Worm (Caenorhabditis elegans) whole organism, L1 larva: ENCODE measurements around the gene srt-40.
A peak's percentile ranks its signal among the peaks of the same experiment; 100 is the strongest.

Source experiments
- C16A3.4 ChIP-seq: fragments of 150-350 bp; optimal IDR thresholded peaks from 2 replicates; lab custom pipeline; 2014; ENCODE audit warnings: missing biosample characterization, missing genetic modification characterization
- F16B12.6 ChIP-seq: fragments of 150-350 bp; optimal IDR thresholded peaks from 2 replicates; lab custom pipeline; 2014; ENCODE audit warnings: missing biosample characterization, missing genetic modification characterization
- aly-2 ChIP-seq: fragments of 150-350 bp; optimal IDR thresholded peaks from 2 replicates; lab custom pipeline; 2014; ENCODE audit warnings: missing biosample characterization, missing genetic modification characterization
- blmp-1 ChIP-seq: fragments of 150-350 bp; optimal IDR thresholded peaks from 2 replicates; lab custom pipeline; 2014; ENCODE audit warnings: missing biosample characterization, missing genetic modification characterization
- ceh-8 ChIP-seq: fragments of 200-800 bp; sonication (Bioruptor generic); optimal IDR thresholded peaks from 2 replicates; lab custom pipeline; 2018; ENCODE audit warnings: mild to moderate bottlenecking, missing genetic modification characterization, moderate library complexity, missing compliant biosample characterization
- ceh-90 ChIP-seq: sonication (generic microtip); optimal IDR thresholded peaks from 2 replicates; lab custom pipeline; 2016; ENCODE audit warnings: missing genetic modification characterization, missing compliant biosample characterization
- dpl-1 ChIP-seq, 3 experiments: fragments of 150-350 bp in 2 of 3; sonication (generic microtip) in 1 of 3; optimal IDR thresholded peaks; 2 replicates each; lab custom pipeline; 2014 to 2017; ENCODE audit warnings: missing biosample characterization in 3 of 3, missing genetic modification characterization in 3 of 3, missing genetic modification reagents in 3 of 3
- efl-1 ChIP-seq, 4 experiments: fragments of 150-350 bp; optimal IDR thresholded peaks in 3 of 4; peaks in 1 of 4; 1 replicate in 1 of 4; 2 replicates in 3 of 4; lab custom pipeline; 2014; ENCODE audit warnings: missing biosample characterization in 2 of 4, missing genetic modification characterization in 2 of 4, missing genetic modification reagents in 2 of 4
- egl-27 ChIP-seq, 2 experiments: fragments of 150-350 bp in 1 of 2; sonication (generic microtip); optimal IDR thresholded peaks; 3 replicates each; lab custom pipeline; 2017 to 2018; ENCODE audit warnings: missing biosample characterization in 2 of 2, missing genetic modification characterization in 2 of 2, missing genetic modification reagents in 2 of 2
- elt-2 ChIP-seq: sonication (generic microtip); optimal IDR thresholded peaks from 2 replicates; lab custom pipeline; 2016; ENCODE audit warnings: missing genetic modification characterization, mild to moderate bottlenecking, inconsistent platforms, missing compliant biosample characterization, missing genetic modification reagents
- ets-5 ChIP-seq: fragments of 200-800 bp; sonication (Bioruptor generic); IDR thresholded peaks from 2 replicates; pipeline ENCODE4 v1.3.6; 2022; ENCODE audit warnings: missing genetic modification characterization, missing compliant biosample characterization
- fkh-8 ChIP-seq: sonication (generic microtip); optimal IDR thresholded peaks from 2 replicates; lab custom pipeline; 2016; ENCODE audit warnings: mild to moderate bottlenecking, missing genetic modification characterization, missing compliant biosample characterization
- fos-1 ChIP-seq: fragments of 150-350 bp; optimal IDR thresholded peaks from 2 replicates; lab custom pipeline; 2014; ENCODE audit warnings: missing biosample characterization, missing genetic modification characterization
- grh-1 ChIP-seq: fragments of 200-800 bp; sonication (Bioruptor generic); IDR thresholded peaks from 2 replicates; pipeline ENCODE4 v1.3.6; 2022; ENCODE audit warnings: missing genetic modification reagents, missing genetic modification characterization, missing compliant biosample characterization
- hlh-17 ChIP-seq: fragments of 200-800 bp; sonication (Bioruptor generic); optimal IDR thresholded peaks from 2 replicates; lab custom pipeline; 2018; ENCODE audit warnings: missing genetic modification characterization, mild to moderate bottlenecking, missing compliant biosample characterization, moderate library complexity, borderline replicate concordance
- irx-1 ChIP-seq: sonication (generic microtip); optimal IDR thresholded peaks from 2 replicates; lab custom pipeline; 2016; ENCODE audit warnings: missing genetic modification characterization, missing compliant biosample characterization
- isw-1 ChIP-seq: fragments of 200-800 bp; sonication (Bioruptor generic); IDR thresholded peaks from 2 replicates; pipeline ENCODE4 v1.3.6; 2022; ENCODE audit warnings: missing genetic modification characterization, missing compliant biosample characterization
- mdl-1 ChIP-seq, 2 experiments: fragments of 150-350 bp; optimal IDR thresholded peaks; 2 replicates each; lab custom pipeline; 2014 to 2017; ENCODE audit warnings: missing biosample characterization in 2 of 2, missing genetic modification characterization in 2 of 2, inconsistent platforms in 1 of 2
- mef-2 ChIP-seq: fragments of 150-350 bp; optimal IDR thresholded peaks from 2 replicates; lab custom pipeline; 2014; ENCODE audit warnings: missing biosample characterization, missing genetic modification characterization
- nhr-19 ChIP-seq: fragments of 200-800 bp; sonication (Bioruptor generic); conservative IDR thresholded peaks from 2 replicates; pipeline ENCODE4 v1.3.6; 2022; ENCODE audit warnings: missing genetic modification characterization, missing compliant biosample characterization
- nhr-84 ChIP-seq: sonication (generic microtip); optimal IDR thresholded peaks from 2 replicates; lab custom pipeline; 2017; ENCODE audit warnings: missing biosample characterization, missing genetic modification characterization
- pag-3 ChIP-seq: sonication (generic microtip); optimal IDR thresholded peaks from 2 replicates; lab custom pipeline; 2017; ENCODE audit warnings: missing genetic modification characterization, mild to moderate bottlenecking, missing compliant biosample characterization, antibody characterized with exemption, borderline replicate concordance; ENCODE audit not compliant: insufficient read depth
- pqm-1 ChIP-seq: sonication (generic microtip); optimal IDR thresholded peaks from 3 replicates; lab custom pipeline; 2017; ENCODE audit warnings: missing biosample characterization, missing genetic modification characterization
- skn-1 ChIP-seq: fragments of 150-350 bp; optimal IDR thresholded peaks from 2 replicates; lab custom pipeline; 2014; ENCODE audit warnings: missing biosample characterization, missing genetic modification characterization
- sptf-1 ChIP-seq: fragments of 150-350 bp; optimal IDR thresholded peaks from 2 replicates; lab custom pipeline; 2014; ENCODE audit warnings: missing biosample characterization, missing genetic modification characterization
- tbx-2 ChIP-seq: sonication (generic microtip); optimal IDR thresholded peaks from 2 replicates; lab custom pipeline; 2016; ENCODE audit warnings: missing genetic modification characterization, missing compliant biosample characterization
- unc-130 ChIP-seq: fragments of 150-350 bp; optimal IDR thresholded peaks from 2 replicates; lab custom pipeline; 2017; ENCODE audit warnings: missing biosample characterization, missing genetic modification characterization, inconsistent platforms
- unc-30 ChIP-seq: sonication (generic microtip); optimal IDR thresholded peaks from 2 replicates; lab custom pipeline; 2017; ENCODE audit warnings: missing biosample characterization, missing genetic modification characterization
- unc-62 ChIP-seq: fragments of 150-350 bp; optimal IDR thresholded peaks from 2 replicates; lab custom pipeline; 2014; ENCODE audit warnings: missing biosample characterization, missing genetic modification reagents, missing genetic modification characterization
- unc-98 ChIP-seq: fragments of 200-800 bp; sonication (Bioruptor generic); IDR thresholded peaks from 2 replicates; pipeline ENCODE4 v1.3.6; 2022; ENCODE audit warnings: missing genetic modification characterization, missing compliant biosample characterization
- vab-15 ChIP-seq: sonication (generic microtip); optimal IDR thresholded peaks from 2 replicates; lab custom pipeline; 2017; ENCODE audit warnings: missing genotype, mild to moderate bottlenecking, missing genetic modification characterization, missing compliant biosample characterization
- ztf-11 ChIP-seq, 2 experiments: sonication (generic microtip); optimal IDR thresholded peaks; 2 replicates each; lab custom pipeline; 2016 to 2017; ENCODE audit warnings: missing genetic modification characterization in 2 of 2, missing biosample characterization in 1 of 2, missing compliant biosample characterization in 1 of 2
- ztf-4 ChIP-seq: fragments of 150-350 bp; optimal IDR thresholded peaks from 2 replicates; lab custom pipeline; 2014; ENCODE audit warnings: missing biosample characterization, missing genetic modification characterization

srt-40 gene

ce11 chrV:2191122-2191521 lies 15.0 kb downstream of the srt-40 start, which contains the start of gene srbc-42:
srbc-42 (minus strand) TSS chrV:2191222.
- TF ChIP-seq unc-130, result no peak
- TF ChIP-seq blmp-1, result no peak

DNA sequence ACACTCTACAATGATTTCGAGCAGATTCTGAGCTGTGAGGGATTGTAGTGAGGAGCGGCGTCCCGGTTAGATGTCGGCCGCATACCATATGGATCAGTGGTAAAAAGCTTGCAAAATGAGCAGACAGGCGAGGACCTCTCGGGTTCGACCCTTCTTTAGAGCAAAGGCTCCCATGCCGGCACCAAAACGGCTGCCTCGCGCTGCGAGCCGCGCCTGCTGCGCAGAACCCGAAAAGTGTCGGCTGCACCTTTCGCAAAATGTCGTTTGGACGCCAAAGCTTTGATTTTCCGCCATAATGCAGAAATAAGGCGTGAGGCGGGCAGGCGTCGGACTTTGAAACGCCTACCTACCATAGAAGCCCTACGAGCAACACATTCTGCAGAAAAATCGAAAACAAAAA lies 15.7 kb downstream of the srt-40 start:
- no peak for TF ChIP-seq ztf-11 (tag; optimal IDR thresholded peaks at IDR 0.05; lab: Kevin White, UChicago)
- no peak for TF ChIP-seq unc-98 (GFP tag; lab: Robert Waterston, UW)
- TF ChIP-seq egl-27 (tag; optimal IDR thresholded peaks at IDR 0.05; lab: Kevin White, UChicago), result no peak
- no peak for TF ChIP-seq nhr-84 (tag; lab: Kevin White, UChicago)
- no peak for TF ChIP-seq ceh-90 (tag; lab: Kevin White, UChicago)
- no peak for TF ChIP-seq elt-2 (tag; lab: Kevin White, UChicago)
- TF ChIP-seq pag-3, result no peak
- no peak for TF ChIP-seq tbx-2
- TF ChIP-seq isw-1 (GFP tag; lab: Robert Waterston, UW), result no peak
- TF ChIP-seq ceh-8 (GFP tag; lab: Kevin White, UChicago), result no peak
- no peak for TF ChIP-seq mef-2 (tag; lab: Kevin White, UChicago)
- TF ChIP-seq pqm-1 (tag; lab: Kevin White, UChicago), result no peak
- no peak for TF ChIP-seq fkh-8
- TF ChIP-seq sptf-1 (tag; lab: Kevin White, UChicago), result no peak
- no peak for TF ChIP-seq vab-15 (tag; lab: Kevin White, UChicago)
- TF ChIP-seq nhr-19 (GFP tag; lab: Robert Waterston, UW), result no peak

DNA sequence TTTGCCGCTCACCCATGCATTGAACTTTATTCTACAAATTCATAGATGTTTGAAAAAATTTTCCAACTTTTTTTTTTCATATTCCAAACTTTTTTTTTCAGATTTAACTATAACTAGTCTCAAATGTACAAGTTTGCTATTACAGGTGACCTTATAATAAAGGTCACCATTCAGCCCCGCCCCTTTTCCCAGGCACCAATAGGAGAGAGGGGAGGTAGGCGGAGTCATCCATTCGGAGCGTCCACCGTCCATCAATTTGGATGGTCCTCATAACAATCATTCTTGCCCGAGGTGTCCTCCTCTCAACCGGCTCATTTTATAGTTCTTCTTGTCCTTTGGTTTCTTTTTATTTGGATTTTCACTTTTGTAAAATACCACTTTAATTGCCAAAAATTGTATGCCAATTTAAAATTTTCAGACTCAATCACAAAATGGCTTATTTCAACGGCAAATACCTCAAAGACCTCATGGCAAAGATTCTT lies 18.2 kb downstream of the srt-40 start, which contains the start of gene Y5H2B.3:
TSS of gene Y5H2B.3 (plus strand) at position 432 of the 482 bp plus-strand sequence.
- TF ChIP-seq ztf-4 (tag; lab: Kevin White, UChicago), result no peak
- no peak for TF ChIP-seq vab-15 (tag; lab: Kevin White, UChicago)
- TF ChIP-seq ets-5 (GFP tag; lab: Robert Waterston, UW), result no peak
- no peak for TF ChIP-seq unc-62 (GFP tag; lab: Kevin White, UChicago)
- TF ChIP-seq unc-30, result no peak
- no peak for TF ChIP-seq F16B12.6 (tag; lab: Kevin White, UChicago)
- TF ChIP-seq dpl-1 (GFP tag; optimal IDR thresholded peaks at IDR 0.05; lab: Kevin White, UChicago), result no peak
- TF ChIP-seq hlh-17 (GFP tag; lab: Kevin White, UChicago), result no peak
- no peak for TF ChIP-seq sptf-1 (tag; lab: Kevin White, UChicago)
- TF ChIP-seq fos-1 (tag; lab: Kevin White, UChicago), result no peak
- TF ChIP-seq mdl-1 (tag; optimal IDR thresholded peaks at IDR 0.05; lab: Kevin White, UChicago), result no peak
- TF ChIP-seq, all 84 proteins: peak for 0

DNA sequence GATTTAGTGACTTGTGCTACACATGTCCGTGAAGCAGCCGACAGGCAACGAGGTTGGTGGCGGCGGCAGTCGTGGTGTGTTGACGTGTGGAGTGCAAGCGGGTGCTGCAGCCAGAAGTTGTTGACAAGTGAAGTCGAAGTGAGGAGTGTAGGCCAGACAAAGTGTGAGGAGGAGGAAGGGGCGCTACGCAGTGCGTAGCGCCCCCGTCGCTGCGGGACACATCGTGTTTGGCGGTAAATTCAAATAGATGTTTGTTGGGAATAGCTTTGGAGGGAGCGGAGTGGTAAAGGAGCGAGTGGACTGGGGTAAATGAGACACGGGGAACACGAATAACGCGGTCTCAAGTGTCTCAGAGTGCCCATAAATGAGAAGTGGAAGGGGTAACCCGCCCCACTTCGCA lies 20.6 kb downstream of the srt-40 start:
- no peak for TF ChIP-seq efl-1 (optimal IDR thresholded peaks at IDR 0.05; lab: Kevin White, UChicago)
- TF ChIP-seq efl-1 (GFP tag; optimal IDR thresholded peaks at IDR 0.05 in 1 of 2; lab: Kevin White, UChicago), result peak in 1 of 2 experiments; percentile 10
- TF ChIP-seq egl-27 (tag; optimal IDR thresholded peaks at IDR 0.05; lab: Kevin White, UChicago), result no peak
- peak in 1 of 3 experiments; percentile 1 for TF ChIP-seq dpl-1 (GFP tag; optimal IDR thresholded peaks at IDR 0.05; lab: Kevin White, UChicago)

- TF ChIP-seq mef-2 (tag; lab: Kevin White, UChicago), result no peak
- peak in 1 of 2 experiments; percentile 2 for TF ChIP-seq efl-1 (optimal IDR thresholded peaks at IDR 0.05; lab: Kevin White, UChicago)
- peak in 1 of 2 experiments; percentile 84 for TF ChIP-seq efl-1 (GFP tag; optimal IDR thresholded peaks at IDR 0.05 in 1 of 2; lab: Kevin White, UChicago)
- TF ChIP-seq, all 84 proteins: peak for 1
Measured at ce11 chrV:2183162-2183561, 22.9 kb downstream of the srt-40 start, which contains the start of gene cyp-33C2. cyp-33C2 (plus strand) TSS chrV:2183488.

DNA sequence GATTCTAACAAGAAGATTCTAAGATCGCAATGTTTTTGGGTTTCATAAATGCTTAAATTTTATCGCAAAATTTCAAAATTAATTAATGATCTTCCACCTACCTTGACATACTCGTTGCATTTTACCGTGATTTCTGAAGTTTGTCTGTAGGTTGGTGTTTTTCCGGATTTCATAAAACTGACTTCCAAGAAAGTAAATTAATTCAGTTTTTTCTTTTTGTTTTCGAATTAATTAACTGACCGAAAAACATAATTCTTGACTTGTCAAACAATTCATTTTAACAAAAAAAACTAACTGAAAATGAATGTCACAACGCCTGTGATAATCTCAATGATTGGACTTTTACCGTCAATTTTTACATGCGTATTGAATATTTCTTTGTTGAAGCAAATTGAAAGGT lies 24.3 kb downstream of the srt-40 start, which contains the start of gene srbc-16:
TSS of gene srbc-16 (plus strand) at position 301 of the 400 bp plus-strand sequence.
- TF ChIP-seq dpl-1 (GFP tag; optimal IDR thresholded peaks at IDR 0.05; lab: Kevin White, UChicago) (no peak), grh-1 (no peak), unc-130 (no peak), mef-2 (tag; lab: Kevin White, UChicago) (no peak), irx-1 (tag; lab: Kevin White, UChicago) (no peak), C16A3.4 (tag; lab: Kevin White, UChicago) (no peak), F16B12.6 (tag; lab: Kevin White, UChicago) (no peak), aly-2 (tag; lab: Kevin White, UChicago) (no peak), skn-1 (tag; lab: Kevin White, UChicago) (no peak)
